Worm (Caenorhabditis elegans): Measurements from ENCODE around the gene div-1.

The div-1 gene

DNA sequence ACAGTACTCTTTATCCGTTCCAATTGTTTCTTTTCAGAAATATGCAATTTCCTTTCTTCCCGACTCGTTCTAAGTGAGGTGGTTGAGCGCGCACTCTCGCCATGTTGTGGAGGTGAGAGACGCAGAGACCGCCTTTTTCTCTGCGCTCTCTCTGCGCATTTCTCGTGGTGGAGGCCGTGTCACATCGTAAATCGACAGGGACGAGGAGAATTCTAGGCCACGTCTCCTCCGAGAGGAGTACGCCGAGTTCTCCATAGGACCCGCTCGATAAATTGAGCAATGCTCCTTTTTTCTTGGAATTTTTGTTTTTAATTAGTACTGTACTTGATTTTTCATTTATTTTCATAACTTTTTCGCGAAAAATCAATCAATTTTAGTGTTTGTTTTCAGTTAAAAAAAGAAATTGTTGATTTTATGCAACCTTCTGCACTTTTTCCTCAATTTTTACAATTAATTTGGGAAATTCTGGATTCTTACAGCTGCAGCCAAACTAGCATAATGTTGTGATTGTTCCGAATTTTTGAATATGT lies 22.5 kb upstream of the div-1 start, which contains the start of gene cnk-1 (continued):
- TF ChIP-seq attf-3 (GFP tag; conservative IDR thresholded peaks at IDR 0.05) = peak; percentile 80
- peak; percentile 81 for TF ChIP-seq zfh-2 (GFP tag; conservative IDR thresholded peaks at IDR 0.05)
- TF ChIP-seq nfya-2 (GFP tag; IDR thresholded peaks at IDR 0.05) = peak; percentile 91
- TF ChIP-seq xnd-1 (tag; optimal IDR thresholded peaks at IDR 0.05) = peak; percentile 72
- TF ChIP-seq ceh-79 (tag; optimal IDR thresholded peaks at IDR 0.05) = no peak
- no peak for TF ChIP-seq F22D6.2 (tag; optimal IDR thresholded peaks at IDR 0.05)

DNA sequence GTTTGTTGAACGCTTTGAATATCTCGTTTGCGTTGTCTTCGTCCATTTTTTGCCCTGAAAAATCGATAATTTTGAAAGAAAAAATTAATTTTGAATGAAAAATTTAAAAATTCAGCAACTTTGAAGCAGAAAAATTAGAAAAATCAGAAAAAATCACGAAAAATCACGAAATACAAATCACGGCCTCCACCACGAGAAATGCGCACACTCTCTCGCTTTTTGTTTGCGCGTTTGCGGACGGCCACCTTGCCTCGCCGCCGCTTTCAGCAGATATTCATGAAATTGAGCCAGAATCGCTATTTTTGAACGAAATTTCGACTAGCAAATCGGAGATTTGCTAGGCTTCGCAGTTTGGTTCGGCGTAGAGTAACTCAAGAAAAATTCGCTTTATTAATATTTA lies 18.5 kb upstream of the div-1 start, which contains the start of gene inpp-4B:
Gene inpp-4B, minus strand, starts transcription at position 54 of the 400 bp plus-strand sequence.
- TF ChIP-seq mcd-1 (GFP tag; IDR thresholded peaks at IDR 0.05) = peak; percentile 58
- peak; percentile 85 for TF ChIP-seq ztf-18 (tag; optimal IDR thresholded peaks at IDR 0.05)
- peak; percentile 17; the same call in 1 of the 2 replicates for TF ChIP-seq dox-1 (GFP tag; IDR thresholded peaks at IDR 0.05)

DNA sequence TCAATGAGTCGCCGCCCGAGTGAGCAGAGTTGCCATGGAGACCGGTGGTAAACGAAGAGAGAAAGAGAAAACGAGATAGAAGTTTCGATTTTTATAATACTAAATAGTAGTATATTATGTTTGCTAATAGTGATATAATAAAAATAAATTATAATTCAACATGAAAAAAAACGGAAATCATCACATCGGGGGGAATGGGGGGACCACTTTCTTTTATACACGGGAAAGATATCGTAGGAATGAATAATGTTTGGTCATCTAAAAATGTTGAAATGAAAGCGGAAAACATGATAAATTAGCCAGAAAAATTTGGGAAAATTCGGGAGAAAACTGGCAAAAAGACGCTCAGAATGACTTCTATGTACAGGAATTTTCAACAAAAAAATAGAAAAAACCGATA lies 13.3 kb upstream of the div-1 start, which contains the start of gene bbs-5:
Gene bbs-5, minus strand, starts transcription at position 101 of the 400 bp plus-strand sequence.
- TF ChIP-seq nhr-120 (GFP tag; IDR thresholded peaks at IDR 0.05) (no peak), nhr-90 (tag; optimal IDR thresholded peaks at IDR 0.05) (no peak), ztf-28 (GFP tag; IDR thresholded peaks at IDR 0.05) (no peak), let-607 (tag; optimal IDR thresholded peaks at IDR 0.05) (no peak), Y53F4B.3 (GFP tag; IDR thresholded peaks at IDR 0.05) (no peak), Y79H2A.3 (GFP tag; conservative IDR thresholded peaks at IDR 0.05) (no peak), mcd-1 (GFP tag; IDR thresholded peaks at IDR 0.05) (no peak), dpff-1 (tag; optimal IDR thresholded peaks at IDR 0.05) (no peak), aptf-3 (GFP tag; IDR thresholded peaks at IDR 0.05) (no peak), hrde-1 (tag; optimal IDR thresholded peaks at IDR 0.05; ENCODE audit: borderline replicate concordance) (no peak), B0035.1 (tag; optimal IDR thresholded peaks at IDR 0.05) (no peak), hsf-1 (GFP tag; IDR thresholded peaks at IDR 0.05) (no peak), sdz-38 (tag; optimal IDR thresholded peaks at IDR 0.05) (no peak), egl-18 (GFP tag; IDR thresholded peaks at IDR 0.05) (no peak), Y95B8A.8 (GFP tag; IDR thresholded peaks at IDR 0.05) (no peak), akir-1 (GFP tag; optimal IDR thresholded peaks at IDR 0.05) (no peak), rpc-1 (optimal IDR thresholded peaks at IDR 0.05) (no peak), rpc-1 (tag; optimal IDR thresholded peaks at IDR 0.05) (no peak)

DNA sequence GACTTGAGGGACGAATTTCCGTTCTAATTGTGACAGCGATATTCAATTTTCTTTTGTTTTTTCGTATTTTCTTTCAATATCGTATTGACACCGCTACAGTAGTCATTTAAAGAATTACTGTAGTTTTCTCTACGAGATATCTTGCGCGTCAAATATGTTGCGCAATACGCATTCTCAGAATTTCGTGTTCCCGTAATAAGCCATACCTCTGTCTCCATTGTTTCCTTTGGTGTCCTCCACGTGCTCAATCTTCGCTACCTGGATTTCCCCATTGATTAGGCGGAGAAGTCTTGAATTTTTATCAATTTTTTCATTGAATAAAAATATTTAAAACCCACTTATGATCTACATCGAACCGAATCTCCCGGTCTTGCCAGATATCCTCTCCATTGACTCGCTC lies 12.9 kb upstream of the div-1 start:
- TF ChIP-seq Y67H2A.10 (GFP tag; conservative IDR thresholded peaks at IDR 0.05) = no peak
- peak; percentile 11 for TF ChIP-seq lsl-1 (GFP tag; optimal IDR thresholded peaks at IDR 0.05)

DNA sequence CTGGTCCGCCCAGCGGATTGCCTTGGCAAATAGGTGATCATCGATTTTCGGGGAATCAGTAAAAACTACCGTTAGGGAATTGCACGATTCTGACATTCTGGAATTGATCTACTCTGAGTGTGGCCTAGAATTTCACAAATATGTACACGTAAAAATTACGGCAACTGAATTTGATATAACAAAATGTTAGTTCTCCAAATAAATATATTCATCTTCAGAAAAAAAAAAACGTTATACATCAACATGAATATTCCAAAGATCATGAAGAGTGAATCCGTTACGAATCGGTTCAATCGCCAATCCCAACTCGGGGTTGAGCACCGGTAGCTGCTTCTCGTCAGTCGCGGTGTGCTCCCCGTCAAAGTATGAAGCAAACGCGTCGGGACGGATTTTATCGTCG lies 10.3 kb upstream of the div-1 start, which contains the start of gene rip-1:
Gene rip-1, minus strand, starts transcription at position 101 of the 400 bp plus-strand sequence.
- TF ChIP-seq egrh-3 (GFP tag; IDR thresholded peaks at IDR 0.05) = no peak
- no peak for TF ChIP-seq sea-2 (GFP tag; IDR thresholded peaks at IDR 0.05)
- no peak for TF ChIP-seq K11D2.4 (GFP tag; IDR thresholded peaks at IDR 0.05)
- TF ChIP-seq nhr-120 (GFP tag; IDR thresholded peaks at IDR 0.05) = no peak
- no peak for TF ChIP-seq ceh-100 (GFP tag; IDR thresholded peaks at IDR 0.05)
- TF ChIP-seq Y67H2A.10 (GFP tag; conservative IDR thresholded peaks at IDR 0.05) = no peak
- TF ChIP-seq ccch-3 (GFP tag; optimal IDR thresholded peaks at IDR 0.05) = no peak
- no peak for TF ChIP-seq rec-8 (tag; optimal IDR thresholded peaks at IDR 0.05)
- no peak for TF ChIP-seq unc-62 (GFP tag; optimal IDR thresholded peaks at IDR 0.05)
- TF ChIP-seq efl-1 (GFP tag; optimal IDR thresholded peaks at IDR 0.05) = no peak
- no peak for TF ChIP-seq dpl-1 (GFP tag; optimal IDR thresholded peaks at IDR 0.05)
- TF ChIP-seq tbx-9 (tag; optimal IDR thresholded peaks at IDR 0.05; ENCODE audit: borderline replicate concordance) = no peak
- no peak for TF ChIP-seq lin-35 (GFP tag; optimal IDR thresholded peaks at IDR 0.05)
- no peak for TF ChIP-seq F49E8.2 (tag; optimal IDR thresholded peaks at IDR 0.05; ENCODE audit: insufficient read depth)
- no peak for TF ChIP-seq him-1 (tag; optimal IDR thresholded peaks at IDR 0.05)
- TF ChIP-seq bed-2 (GFP tag; IDR thresholded peaks at IDR 0.05) = no peak
- no peak for TF ChIP-seq Y95B8A.8 (GFP tag; IDR thresholded peaks at IDR 0.05)
- TF ChIP-seq F23B12.7 (tag; optimal IDR thresholded peaks at IDR 0.05; ENCODE audit: insufficient read depth) = no peak

Data from whole organism, young adult.